ENCODE assay signal across 5 worm cellular contexts in the genomic region with DNA sequence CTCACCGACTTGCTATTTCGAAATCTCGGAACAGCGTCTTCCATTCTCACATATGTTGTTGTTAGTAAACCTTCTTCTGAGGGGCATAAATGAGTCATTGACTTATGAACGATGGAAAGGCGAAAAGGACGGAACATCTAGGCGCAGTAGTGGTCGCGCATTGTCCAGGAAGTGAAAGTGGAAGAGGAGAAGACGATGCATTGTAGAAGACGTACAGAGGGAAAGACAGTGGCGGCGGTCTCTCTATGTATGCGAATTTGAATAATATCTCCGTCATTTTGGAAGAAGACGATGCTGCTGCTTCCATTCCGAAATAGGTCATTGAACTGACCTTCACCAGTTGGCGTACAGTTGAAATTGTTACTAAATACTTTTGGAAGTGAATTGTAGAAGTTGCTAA.
TF ChIP-seq lines count a peak whose summit lies in the region.

No protein-coding gene starts in this region.

TF ChIP-seq in whole organism, L1 larva, 84 proteins besides CTCF, POLR2A, EP300 and RAD21:
- TF ChIP-seq ceh-82 (tag; optimal IDR thresholded peaks at IDR 0.05; lab: Kevin White, UChicago) (peak in 1 of 3 experiments; percentile 8), hlh-17 (GFP tag; optimal IDR thresholded peaks at IDR 0.05; lab: Kevin White, UChicago; ENCODE audit: borderline replicate concordance) (no peak), blmp-1 (tag; optimal IDR thresholded peaks at IDR 0.05; lab: Kevin White, UChicago) (peak; percentile 95), mep-1 (tag; optimal IDR thresholded peaks at IDR 0.05; lab: Kevin White, UChicago) (peak; percentile 0)

TF ChIP-seq in whole organism, L2 larva, 48 proteins besides CTCF, POLR2A, EP300 and RAD21:
- no peak for TF ChIP-seq peb-1 (tag; optimal IDR thresholded peaks at IDR 0.05; lab: Kevin White, UChicago)
- peak; percentile 53 for TF ChIP-seq ceh-16 (tag; optimal IDR thresholded peaks at IDR 0.05; lab: Kevin White, UChicago)
- TF ChIP-seq mbf-1 (tag; optimal IDR thresholded peaks at IDR 0.05; lab: Kevin White, UChicago) = no peak
- TF ChIP-seq egl-27 (tag; optimal IDR thresholded peaks at IDR 0.05; lab: Kevin White, UChicago) = no peak
- TF ChIP-seq nhr-77 (tag; optimal IDR thresholded peaks at IDR 0.05; lab: Kevin White, UChicago) = no peak
- TF ChIP-seq ztf-1 (GFP tag; conservative IDR thresholded peaks at IDR 0.05; lab: Robert Waterston, UW) = no peak
- no peak for TF ChIP-seq nhr-237 (tag; optimal IDR thresholded peaks at IDR 0.05; lab: Kevin White, UChicago)
- TF ChIP-seq blmp-1 (tag; optimal IDR thresholded peaks at IDR 0.05; lab: Kevin White, UChicago; ENCODE audit: insufficient read depth) = peak; percentile 67

TF ChIP-seq in whole organism, L3 larva, 47 proteins besides CTCF, POLR2A, EP300 and RAD21:
- TF ChIP-seq nhr-23 (tag; optimal IDR thresholded peaks at IDR 0.05; lab: Kevin White, UChicago) = peak; percentile 23
- TF ChIP-seq nhr-25 (tag; optimal IDR thresholded peaks at IDR 0.05; lab: Kevin White, UChicago) = peak; percentile 50
- TF ChIP-seq ama-1 (optimal IDR thresholded peaks at IDR 0.05; lab: Kevin White, UChicago) = no peak
TF ChIP-seq in whole organism, L3 larva: peak in this region for 2.

TF ChIP-seq in whole organism, L4 larva, 104 proteins besides CTCF, POLR2A, EP300 and RAD21:
- TF ChIP-seq daf-12 (tag; optimal IDR thresholded peaks at IDR 0.05; lab: Kevin White, UChicago) (no peak), aha-1 (tag; lab: Kevin White, UChicago) (peak; percentile 82), daf-16 (GFP tag; optimal IDR thresholded peaks at IDR 0.05; lab: Kevin White, UChicago) (no peak), daf-16 (tag; optimal IDR thresholded peaks at IDR 0.05; lab: Kevin White, UChicago) (no peak), snpc-4 (tag; optimal IDR thresholded peaks at IDR 0.05; lab: Kevin White, UChicago) (no peak)
TF ChIP-seq in whole organism, L4 larva: peak in this region for 1.

TF ChIP-seq in whole organism, mixed stage, embryonic, 35 proteins besides CTCF, POLR2A, EP300 and RAD21:
- no peak for TF ChIP-seq bed-3 (GFP tag; optimal IDR thresholded peaks at IDR 0.05; lab: Kevin White, UChicago)
- TF ChIP-seq elt-3 (tag; optimal IDR thresholded peaks at IDR 0.05; lab: Kevin White, UChicago) = no peak
- TF ChIP-seq ham-2 (GFP tag; optimal IDR thresholded peaks at IDR 0.05; lab: Kevin White, UChicago) = no peak
- no peak for TF ChIP-seq ztf-11 (tag; optimal IDR thresholded peaks at IDR 0.05; lab: Kevin White, UChicago)
- peak; percentile 55 for TF ChIP-seq blmp-1 (tag; optimal IDR thresholded peaks at IDR 0.05; lab: Kevin White, UChicago)
- TF ChIP-seq M03D4.4 (tag; optimal IDR thresholded peaks at IDR 0.05; lab: Kevin White, UChicago) = no peak
